Fruit fly (Drosophila melanogaster) whole organism, embryonic: Measurements from ENCODE around the gene Tim8.

Experiments
- Ada2b ChIP-seq: fragments of 200-800 bp; sonication (Bioruptor generic); IDR thresholded peaks from 2 replicates; pipeline ENCODE4 v1.3.6; 2022; ENCODE audit warnings: missing biosample characterization, missing genetic modification characterization
- BEAF-32 ChIP-seq: fragments of 200-800 bp; sonication (Bioruptor generic); optimal IDR thresholded peaks from 3 replicates; lab custom pipeline; 2017; ENCODE audit warnings: missing biosample characterization, missing genetic modification characterization, mild to moderate bottlenecking, moderate library complexity, missing genetic modification reagents
- CG10321 ChIP-seq: fragments of 200-800 bp; sonication (Bioruptor generic); IDR thresholded peaks from 2 replicates; pipeline ENCODE4 v1.3.6; 2022; ENCODE audit warnings: missing biosample characterization, missing genetic modification characterization
- CG10959 ChIP-seq: fragments of 200-800 bp; sonication (Bioruptor generic); IDR thresholded peaks from 2 replicates; pipeline ENCODE4 v1.3.6; 2022; ENCODE audit warnings: missing biosample characterization, missing genetic modification characterization
- CG11504 ChIP-seq: fragments of 200-800 bp; sonication (Bioruptor generic); optimal IDR thresholded peaks from 3 replicates; lab custom pipeline; 2019; ENCODE audit warnings: missing biosample characterization, mild to moderate bottlenecking, missing genetic modification characterization, moderate library complexity
- CG12155 ChIP-seq: fragments of 200-800 bp; sonication (Bioruptor generic); optimal IDR thresholded peaks from 3 replicates; lab custom pipeline; 2016; ENCODE audit warnings: missing biosample characterization, missing genetic modification characterization
- CG14014 ChIP-seq: fragments of 200-800 bp; sonication (Bioruptor generic); IDR thresholded peaks from 2 replicates; pipeline ENCODE4 v1.3.6; 2022; ENCODE audit warnings: missing biosample characterization, missing genetic modification characterization
- CG15601 ChIP-seq: fragments of 200-800 bp; sonication (Bioruptor generic); optimal IDR thresholded peaks from 3 replicates; lab custom pipeline; 2019; ENCODE audit warnings: missing biosample characterization, mild to moderate bottlenecking, missing genetic modification characterization, moderate library complexity
- CG18619 ChIP-seq: fragments of 200-800 bp; sonication (Bioruptor generic); optimal IDR thresholded peaks from 3 replicates; lab custom pipeline; 2017; ENCODE audit warnings: missing biosample characterization, mild to moderate bottlenecking, missing genetic modification characterization
- CG2199 ChIP-seq: fragments of 200-800 bp; sonication (Bioruptor generic); IDR thresholded peaks from 3 replicates; pipeline ENCODE4 v1.3.6; 2022; ENCODE audit warnings: missing biosample characterization, missing genetic modification characterization
- CG34224 ChIP-seq: fragments of 200-800 bp; sonication (Bioruptor generic); IDR thresholded peaks from 3 replicates; pipeline ENCODE4 v1.3.6; 2022; ENCODE audit warnings: missing biosample characterization, missing genetic modification characterization; ENCODE audit not compliant: partially characterized antibody
- CG3847 ChIP-seq: fragments of 200-800 bp; sonication (Bioruptor generic); IDR thresholded peaks from 2 replicates; pipeline ENCODE4 v1.3.6; 2022; ENCODE audit warnings: missing biosample characterization, missing genetic modification characterization
- CG7357 ChIP-seq: fragments of 200-800 bp; sonication (Bioruptor generic); IDR thresholded peaks from 3 replicates; pipeline ENCODE4 v1.3.6; 2022; ENCODE audit warnings: missing biosample characterization, missing genetic modification characterization
- CG7786 ChIP-seq: fragments of 200-800 bp; sonication (Bioruptor generic); optimal IDR thresholded peaks from 2 replicates; lab custom pipeline; 2016; ENCODE audit warnings: missing biosample characterization, missing genetic modification characterization
- CG7963 ChIP-seq: fragments of 200-800 bp; sonication (Bioruptor generic); IDR thresholded peaks from 3 replicates; pipeline ENCODE4 v1.3.6; 2022; ENCODE audit warnings: missing biosample characterization, missing genetic modification characterization; ENCODE audit not compliant: partially characterized antibody
- CG8765 ChIP-seq: fragments of 200-800 bp; sonication (Bioruptor generic); IDR thresholded peaks from 2 replicates; pipeline ENCODE4 v1.3.6; 2022; ENCODE audit warnings: missing biosample characterization, missing genetic modification characterization
- CG9876 ChIP-seq: fragments of 200-800 bp; sonication (Bioruptor generic); optimal IDR thresholded peaks from 2 replicates; lab custom pipeline; 2016; ENCODE audit warnings: missing biosample characterization, missing genetic modification characterization
- Chrac-16 ChIP-seq: fragments of 200-800 bp; sonication (Bioruptor generic); optimal IDR thresholded peaks from 3 replicates; lab custom pipeline; 2016; ENCODE audit warnings: missing biosample characterization, missing genetic modification characterization
- Dfd ChIP-seq, 2 experiments: fragments of >200 bp; optimal IDR thresholded peaks; 2 replicates each; lab custom pipeline; 2017; ENCODE audit warnings: missing biosample characterization in 2 of 2, missing genetic modification characterization in 2 of 2
- Dref ChIP-seq: fragments of 200-800 bp; sonication (Bioruptor generic); IDR thresholded peaks from 2 replicates; pipeline ENCODE4 v1.3.6; 2022; ENCODE audit warnings: missing biosample characterization, missing genetic modification characterization
- Drgx ChIP-seq: fragments of 200-800 bp; sonication (Bioruptor generic); IDR thresholded peaks from 2 replicates; pipeline ENCODE4 v1.3.6; 2022; ENCODE audit warnings: missing biosample characterization, missing genetic modification characterization
- E2f2 ChIP-seq: fragments of 200-800 bp; sonication (Bioruptor generic); IDR thresholded peaks from 2 replicates; pipeline ENCODE4 v1.3.6; 2022; ENCODE audit warnings: missing biosample characterization, missing genetic modification characterization
- Gug ChIP-seq: fragments of 200-800 bp; sonication (Bioruptor generic); IDR thresholded peaks from 4 replicates; pipeline ENCODE4 v1.3.6; 2022; ENCODE audit warnings: missing biosample characterization, missing genetic modification characterization
- H15 ChIP-seq: fragments of 200-800 bp; sonication (Bioruptor generic); IDR thresholded peaks from 3 replicates; pipeline ENCODE4 v1.3.6; 2022; ENCODE audit warnings: missing biosample characterization, missing genetic modification characterization
- Hey ChIP-seq: fragments of 200-800 bp; sonication (Bioruptor generic); optimal IDR thresholded peaks from 3 replicates; lab custom pipeline; 2018; ENCODE audit warnings: missing biosample characterization, mild to moderate bottlenecking, missing genetic modification characterization
- HmgZ ChIP-seq: fragments of 200-800 bp; sonication (Bioruptor generic); optimal IDR thresholded peaks from 2 replicates; lab custom pipeline; 2018; ENCODE audit warnings: missing biosample characterization, mild to moderate bottlenecking, missing genetic modification characterization
- MESR4 ChIP-seq: fragments of 200-800 bp; sonication (Bioruptor generic); optimal IDR thresholded peaks from 2 replicates; lab custom pipeline; 2018; ENCODE audit warnings: missing biosample characterization, mild to moderate bottlenecking, missing genetic modification characterization, moderate library complexity
- Meics ChIP-seq: fragments of 200-800 bp; sonication (Bioruptor generic); optimal IDR thresholded peaks from 2 replicates; lab custom pipeline; 2017; ENCODE audit warnings: missing biosample characterization, mild to moderate bottlenecking, missing genetic modification characterization
- PHDP ChIP-seq: fragments of 200-800 bp; sonication (Bioruptor generic); optimal IDR thresholded peaks from 3 replicates; lab custom pipeline; 2018; ENCODE audit warnings: missing biosample characterization, mild to moderate bottlenecking, missing genetic modification characterization, moderate library complexity
- Ptx1 ChIP-seq: fragments of 200-800 bp; sonication (Bioruptor generic); IDR thresholded peaks from 2 replicates; pipeline ENCODE4 v1.3.6; 2022; ENCODE audit warnings: missing biosample characterization, missing genetic modification characterization
- TFAM ChIP-seq: fragments of 200-800 bp; sonication (Bioruptor generic); optimal IDR thresholded peaks from 2 replicates; lab custom pipeline; 2017; ENCODE audit warnings: missing biosample characterization, missing genetic modification characterization, inconsistent platforms
- Trl ChIP-seq, 3 experiments: fragments of >200 bp in 2 of 3; fragments of 200-800 bp in 1 of 3; sonication (Bioruptor generic) in 1 of 3; optimal IDR thresholded peaks; 2 replicates in 1 of 3; 3 replicates in 2 of 3; lab custom pipeline; 2016 to 2017; ENCODE audit warnings: missing biosample characterization in 1 of 3, missing genetic modification characterization in 1 of 3
- al ChIP-seq: fragments of 200-800 bp; sonication (Bioruptor generic); IDR thresholded peaks from 2 replicates; pipeline ENCODE4 v1.3.6; 2022; ENCODE audit warnings: missing biosample characterization, missing genetic modification characterization
- bcd ChIP-seq: fragments of 200-800 bp; sonication (Bioruptor generic); optimal IDR thresholded peaks from 2 replicates; lab custom pipeline; 2017; ENCODE audit warnings: missing biosample characterization, mild to moderate bottlenecking, missing genetic modification characterization
- bigmax ChIP-seq: fragments of 200-800 bp; sonication (Bioruptor generic); optimal IDR thresholded peaks from 2 replicates; lab custom pipeline; 2018; ENCODE audit warnings: missing biosample characterization, mild to moderate bottlenecking, missing genetic modification characterization
- cwo ChIP-seq: fragments of 200-800 bp; sonication (Bioruptor generic); optimal IDR thresholded peaks from 3 replicates; lab custom pipeline; 2017; ENCODE audit warnings: missing biosample characterization, missing genetic modification characterization, mild to moderate bottlenecking, moderate library complexity, missing genetic modification reagents
- danr ChIP-seq: fragments of 200-800 bp; sonication (Bioruptor generic); IDR thresholded peaks from 2 replicates; pipeline ENCODE4 v1.3.6; 2022; ENCODE audit warnings: missing biosample characterization, missing genetic modification characterization
- lilli ChIP-seq: fragments of 200-800 bp; sonication (Bioruptor generic); optimal IDR thresholded peaks from 3 replicates; lab custom pipeline; 2016; ENCODE audit warnings: missing biosample characterization, missing genetic modification characterization
- lola ChIP-seq, 3 experiments: fragments of >200 bp in 2 of 3; fragments of 200-800 bp in 1 of 3; sonication (Bioruptor generic) in 1 of 3; optimal IDR thresholded peaks; 2 replicates each; lab custom pipeline; 2017 to 2019; ENCODE audit warnings: missing biosample characterization in 3 of 3, missing genetic modification characterization in 3 of 3, mild to moderate bottlenecking in 1 of 3, moderate library complexity in 1 of 3
- pb ChIP-seq: fragments of 200-800 bp; sonication (Bioruptor generic); optimal IDR thresholded peaks from 3 replicates; lab custom pipeline; 2016; ENCODE audit warnings: missing biosample characterization, missing genetic modification characterization
- pho ChIP-seq: fragments of 200-800 bp; sonication (Bioruptor generic); optimal IDR thresholded peaks from 2 replicates; lab custom pipeline; 2016; ENCODE audit warnings: missing biosample characterization, missing genetic modification characterization
- ro ChIP-seq: fragments of 200-800 bp; sonication (Bioruptor generic); IDR thresholded peaks from 2 replicates; pipeline ENCODE4 v1.3.6; 2022; ENCODE audit warnings: missing biosample characterization, missing genetic modification characterization
- schlank ChIP-seq: fragments of 200-800 bp; sonication (Bioruptor generic); optimal IDR thresholded peaks from 2 replicates; lab custom pipeline; 2018; ENCODE audit warnings: missing biosample characterization, mild to moderate bottlenecking, missing genetic modification characterization
- sens ChIP-seq: fragments of 200-800 bp; sonication (Bioruptor generic); peaks from one replicate; lab custom pipeline; 2016; ENCODE audit warnings: missing biosample characterization, missing genetic modification characterization
- sisA ChIP-seq: fragments of 200-800 bp; sonication (Bioruptor generic); IDR thresholded peaks from 2 replicates; pipeline ENCODE4 v1.3.6; 2022; ENCODE audit warnings: missing biosample characterization, missing genetic modification characterization
- sob ChIP-seq: fragments of 200-800 bp; sonication (Bioruptor generic); IDR thresholded peaks from 2 replicates; pipeline ENCODE4 v1.3.6; 2022; ENCODE audit warnings: missing biosample characterization, missing genetic modification characterization
- sr ChIP-seq: fragments of 200-800 bp; sonication (Bioruptor generic); IDR thresholded peaks from 3 replicates; pipeline ENCODE4 v1.3.6; 2022; ENCODE audit warnings: missing biosample characterization, missing genetic modification characterization
- sug ChIP-seq: fragments of 200-800 bp; optimal IDR thresholded peaks from 2 replicates; lab custom pipeline; 2019; ENCODE audit warnings: missing biosample characterization, mild to moderate bottlenecking, missing genetic modification characterization, moderate library complexity
- tap ChIP-seq: fragments of 200-800 bp; optimal IDR thresholded peaks from 3 replicates; lab custom pipeline; 2019; ENCODE audit warnings: missing biosample characterization, mild to moderate bottlenecking, missing genetic modification characterization, moderate library complexity

Tim8 gene

dm6 chrX:11350505-11351327 lies 17.5 kb upstream of the Tim8 start, which contains the start of gene CG1737 (continued):
- TF ChIP-seq CG10959 (GFP tag; lab: Robert Waterston, UW) (no peak), Ada2b (no peak), lola (GFP tag; optimal IDR thresholded peaks at IDR 0.05; lab: Kevin White, UChicago) (no peak), CG7786 (GFP tag; lab: Kevin White, UChicago) (peak; percentile 37), Trl (optimal IDR thresholded peaks at IDR 0.05; lab: Kevin White, UChicago) (peak; percentile 28 to 72), Trl (GFP tag; optimal IDR thresholded peaks at IDR 0.05; lab: Kevin White, UChicago) (no peak), sug (peak; percentile 35), CG18619 (peak; percentile 3), CG2199 (GFP tag; lab: Robert Waterston, UW) (0 out of 3 replicates have a peak, but pooled peaks have one; percentile 21), sisA (GFP tag; lab: Robert Waterston, UW) (no peak), CG10321 (GFP tag; lab: Robert Waterston, UW) (no peak), sob (peak; percentile 41), TFAM (no peak), CG7963 (no peak), Drgx (GFP tag; lab: Robert Waterston, UW) (0 out of 2 replicates have a peak, but pooled peaks have one; percentile 6), CG7357 (GFP tag; lab: Robert Waterston, UW) (no peak), CG12155 (GFP tag; lab: Kevin White, UChicago) (no peak), bigmax (GFP tag; lab: Kevin White, UChicago) (no peak), PHDP (tag; lab: Kevin White, UChicago) (no peak), H15 (no peak), CG11504 (no peak), Hey (tag; lab: Kevin White, UChicago) (no peak), tap (tag; lab: Kevin White, UChicago) (no peak), HmgZ (tag; lab: Kevin White, UChicago) (peak; percentile 11), MESR4 (GFP tag; lab: Kevin White, UChicago) (peak; percentile 90), BEAF-32 (GFP tag; lab: Kevin White, UChicago) (peak; percentile 46), cwo (GFP tag; lab: Kevin White, UChicago) (no peak), Meics (GFP tag; lab: Kevin White, UChicago) (peak; percentile 14), pho (GFP tag; lab: Kevin White, UChicago) (no peak), CG8765 (GFP tag; lab: Robert Waterston, UW) (no peak), bcd (GFP tag; lab: Kevin White, UChicago) (peak; percentile 11), Dfd (GFP tag; optimal IDR thresholded peaks at IDR 0.05; lab: Kevin White, UChicago) (no peak), CG15601 (tag; lab: Kevin White, UChicago) (no peak), CG34224 (GFP tag; lab: Robert Waterston, UW) (0 out of 3 replicates have a peak, but pooled peaks have one; percentile 23), CG3847 (0 out of 2 replicates have a peak, but pooled peaks have one; percentile 7), CG14014 (GFP tag; lab: Robert Waterston, UW) (no peak), pb (GFP tag; lab: Kevin White, UChicago) (no peak), CG9876 (GFP tag; lab: Kevin White, UChicago) (no peak), Dref (GFP tag; lab: Robert Waterston, UW) (peak; percentile 32), Gug (no peak), schlank (tag; lab: Kevin White, UChicago) (no peak), al (no peak), sr (GFP tag; lab: Robert Waterston, UW) (no peak), sens (GFP tag; lab: Kevin White, UChicago) (peak; percentile 44), lilli (no peak), Chrac-16 (GFP tag; lab: Kevin White, UChicago) (no peak), Ptx1 (GFP tag; lab: Robert Waterston, UW) (peak; percentile 11; the same call in 1 of the 2 replicates), danr (GFP tag; lab: Robert Waterston, UW) (no peak), ro (GFP tag; lab: Robert Waterston, UW) (no peak), E2f2 (GFP tag; lab: Robert Waterston, UW) (peak; percentile 37; the same call in 1 of the 2 replicates)
